Fruit fly (Drosophila melanogaster): ENCODE results near the gene Cpr65Ec.

DNA sequence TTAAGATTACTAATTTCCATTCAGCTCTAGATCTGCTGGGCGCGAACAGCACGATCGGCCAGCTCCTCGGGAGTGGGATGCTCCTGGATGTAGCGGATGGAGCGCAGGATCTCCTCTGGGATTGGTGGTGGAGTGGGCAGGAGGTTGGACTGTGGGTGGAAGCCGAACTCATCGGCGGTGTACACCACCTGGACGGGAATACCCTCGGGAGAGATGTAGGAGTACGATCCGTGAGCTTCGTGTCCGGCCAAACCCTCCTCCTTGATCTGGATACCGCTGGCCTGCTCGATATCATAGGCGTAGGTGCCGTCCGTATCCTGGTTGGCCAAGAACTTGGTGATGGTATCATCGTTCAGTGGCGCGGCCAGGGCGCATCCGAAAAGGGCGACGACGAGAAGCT lies 6.9 kb upstream of the Cpr65Ec start:
- no peak for TF ChIP-seq CG10348 (GFP tag; IDR thresholded peaks at IDR 0.05)
- TF ChIP-seq CG32121 (GFP tag; IDR thresholded peaks at IDR 0.05), result no peak
- TF ChIP-seq CG4496 (GFP tag; IDR thresholded peaks at IDR 0.05), result no peak
- TF ChIP-seq rn (GFP tag; IDR thresholded peaks at IDR 0.05), result no peak
- no peak for TF ChIP-seq CG14655 (GFP tag; optimal IDR thresholded peaks at IDR 0.05)
- no peak for TF ChIP-seq CG8301 (tag; optimal IDR thresholded peaks at IDR 0.05)
- no peak for TF ChIP-seq CG8159 (tag; optimal IDR thresholded peaks at IDR 0.05)
- TF ChIP-seq EcR (GFP tag; optimal IDR thresholded peaks at IDR 0.05), result no peak
- TF ChIP-seq Snoo (tag; optimal IDR thresholded peaks at IDR 0.05), result no peak

Measured in whole organism, pupa.